Worm (Caenorhabditis elegans) whole organism, young adult: ENCODE data around the gene ctg-2.
A peak's percentile ranks its signal among the peaks of the same experiment; 100 is the strongest.

Experiments used
- B0035.1 ChIP-seq: sonication (generic microtip); optimal IDR thresholded peaks from 2 replicates; lab custom pipeline; 2016; ENCODE audit warnings: missing genetic modification characterization, mild to moderate bottlenecking, missing compliant biosample characterization, missing genotype, missing genetic modification reagents
- B0261.1 ChIP-seq: sonication (generic microtip); optimal IDR thresholded peaks from 2 replicates; lab custom pipeline; 2016; ENCODE audit warnings: mild to moderate bottlenecking, missing genetic modification characterization, moderate library complexity, missing compliant biosample characterization
- B0336.3 ChIP-seq: fragments of 200-800 bp; sonication (Bioruptor generic); IDR thresholded peaks from 2 replicates; pipeline ENCODE4 v1.3.6; 2022; ENCODE audit warnings: missing genetic modification characterization, missing compliant biosample characterization
- C17E4.6 ChIP-seq: fragments of 200-800 bp; sonication (Bioruptor generic); IDR thresholded peaks from 2 replicates; pipeline ENCODE4 v1.3.6; 2022; ENCODE audit warnings: missing genetic modification reagents, missing genetic modification characterization, missing compliant biosample characterization
- F10E7.11 ChIP-seq: sonication (generic microtip); optimal IDR thresholded peaks from 2 replicates; lab custom pipeline; 2017; ENCODE audit warnings: mild to moderate bottlenecking, missing genetic modification characterization, moderate library complexity, missing compliant biosample characterization
- F23B12.7 ChIP-seq: sonication (generic microtip); optimal IDR thresholded peaks from 2 replicates; lab custom pipeline; 2017; ENCODE audit warnings: missing genetic modification characterization, mild to moderate bottlenecking, missing compliant biosample characterization, antibody characterized with exemption, moderate library complexity; ENCODE audit not compliant: insufficient read depth
- F52B5.7 ChIP-seq: sonication (generic microtip); optimal IDR thresholded peaks from 2 replicates; lab custom pipeline; 2016; ENCODE audit warnings: mild to moderate bottlenecking, missing genetic modification characterization, missing compliant biosample characterization
- T07F8.4 ChIP-seq: sonication (generic microtip); optimal IDR thresholded peaks from 2 replicates; lab custom pipeline; 2016; ENCODE audit warnings: mild to moderate bottlenecking, missing genetic modification characterization, moderate library complexity, missing compliant biosample characterization
- Y53F4B.3 ChIP-seq: fragments of 200-800 bp; sonication (Bioruptor generic); IDR thresholded peaks from 2 replicates; pipeline ENCODE4 v1.3.6; 2022; ENCODE audit warnings: missing genetic modification reagents, missing genetic modification characterization, missing compliant biosample characterization
- aptf-3 ChIP-seq: fragments of 200-800 bp; sonication (Bioruptor generic); IDR thresholded peaks from 2 replicates; pipeline ENCODE4 v1.3.6; 2022; ENCODE audit warnings: missing genetic modification characterization, missing compliant biosample characterization
- atf-7 ChIP-seq: sonication (generic microtip); optimal IDR thresholded peaks from 2 replicates; lab custom pipeline; 2017; ENCODE audit warnings: mild to moderate bottlenecking, missing genetic modification characterization, missing compliant biosample characterization
- athp-1 ChIP-seq: sonication (generic microtip); optimal IDR thresholded peaks from 2 replicates; lab custom pipeline; 2017; ENCODE audit warnings: mild to moderate bottlenecking, missing genetic modification characterization, missing compliant biosample characterization
- attf-5 ChIP-seq: fragments of 200-800 bp; sonication (Bioruptor generic); optimal IDR thresholded peaks from 2 replicates; lab custom pipeline; 2018; ENCODE audit warnings: mild to moderate bottlenecking, missing genetic modification characterization, missing compliant biosample characterization
- cebp-2 ChIP-seq: fragments of 200-800 bp; sonication (Bioruptor generic); IDR thresholded peaks from 2 replicates; pipeline ENCODE4 v1.3.6; 2022; ENCODE audit warnings: missing genetic modification characterization, missing compliant biosample characterization
- ceh-79 ChIP-seq: sonication (generic microtip); optimal IDR thresholded peaks from 2 replicates; lab custom pipeline; 2017; ENCODE audit warnings: mild to moderate bottlenecking, missing genetic modification characterization, missing compliant biosample characterization
- ceh-91 ChIP-seq: fragments of 200-800 bp; sonication (Bioruptor generic); IDR thresholded peaks from 2 replicates; pipeline ENCODE4 v1.3.6; 2022; ENCODE audit warnings: missing genetic modification reagents, missing genetic modification characterization, missing compliant biosample characterization
- dox-1 ChIP-seq: fragments of 200-800 bp; sonication (Bioruptor generic); IDR thresholded peaks from 2 replicates; pipeline ENCODE4 v1.3.6; 2022; ENCODE audit warnings: missing genetic modification reagents, missing genetic modification characterization, missing compliant biosample characterization
- dpff-1 ChIP-seq: sonication (generic microtip); optimal IDR thresholded peaks from 2 replicates; lab custom pipeline; 2017; ENCODE audit warnings: mild to moderate bottlenecking, missing genetic modification characterization, missing compliant biosample characterization
- ekl-4 ChIP-seq: fragments of 200-800 bp; sonication (Bioruptor generic); IDR thresholded peaks from 2 replicates; pipeline ENCODE4 v1.3.6; 2022; ENCODE audit warnings: missing genetic modification reagents, missing genetic modification characterization, missing compliant biosample characterization
- ets-4 ChIP-seq: fragments of 200-800 bp; sonication (Bioruptor generic); optimal IDR thresholded peaks from 2 replicates; lab custom pipeline; 2018; ENCODE audit warnings: mild to moderate bottlenecking, missing genetic modification characterization, missing compliant biosample characterization
- gei-17 ChIP-seq: fragments of 200-800 bp; sonication (Bioruptor generic); optimal IDR thresholded peaks from 2 replicates; lab custom pipeline; 2018; ENCODE audit warnings: mild to moderate bottlenecking, missing genetic modification characterization, missing compliant biosample characterization
- hlh-12 ChIP-seq: sonication (generic microtip); optimal IDR thresholded peaks from 2 replicates; lab custom pipeline; 2016; ENCODE audit warnings: missing genetic modification characterization, missing compliant biosample characterization
- hsf-1 ChIP-seq: fragments of 200-800 bp; sonication (Bioruptor generic); IDR thresholded peaks from 2 replicates; pipeline ENCODE4 v1.3.6; 2022; ENCODE audit warnings: missing genetic modification reagents, missing genetic modification characterization, missing compliant biosample characterization
- lir-1 ChIP-seq: fragments of 200-800 bp; sonication (Bioruptor generic); conservative IDR thresholded peaks from 2 replicates; pipeline ENCODE4 v1.3.6; 2022; ENCODE audit warnings: missing genetic modification reagents, missing genetic modification characterization, missing compliant biosample characterization
- lsy-27 ChIP-seq: sonication (generic microtip); optimal IDR thresholded peaks from 2 replicates; lab custom pipeline; 2017; ENCODE audit warnings: missing genetic modification characterization, mild to moderate bottlenecking, missing compliant biosample characterization, antibody characterized with exemption, missing genotype, borderline replicate concordance; ENCODE audit not compliant: insufficient read depth
- madf-3 ChIP-seq: fragments of 200-800 bp; sonication (Bioruptor generic); IDR thresholded peaks from 2 replicates; pipeline ENCODE4 v1.3.6; 2022; ENCODE audit warnings: missing genetic modification reagents, missing genetic modification characterization, missing compliant biosample characterization
- nhr-179 ChIP-seq: sonication (generic microtip); optimal IDR thresholded peaks from 2 replicates; lab custom pipeline; 2016; ENCODE audit warnings: mild to moderate bottlenecking, missing genetic modification characterization, missing compliant biosample characterization
- nhr-80 ChIP-seq: sonication (generic microtip); optimal IDR thresholded peaks from 2 replicates; lab custom pipeline; 2016; ENCODE audit warnings: missing genetic modification characterization, missing compliant biosample characterization
- nhr-90 ChIP-seq: sonication (generic microtip); optimal IDR thresholded peaks from 2 replicates; lab custom pipeline; 2016; ENCODE audit warnings: missing genotype, mild to moderate bottlenecking, missing genetic modification characterization, missing compliant biosample characterization
- sdz-38 ChIP-seq: sonication (generic microtip); optimal IDR thresholded peaks from 2 replicates; lab custom pipeline; 2016; ENCODE audit warnings: missing genotype, missing genetic modification characterization, missing compliant biosample characterization
- snpc-1.3 ChIP-seq: sonication (generic microtip); optimal IDR thresholded peaks from 2 replicates; lab custom pipeline; 2017; ENCODE audit warnings: missing genetic modification characterization, mild to moderate bottlenecking, missing compliant biosample characterization, antibody characterized with exemption, moderate library complexity, missing genotype, missing genetic modification reagents; ENCODE audit not compliant: insufficient read depth
- snpc-3.4 ChIP-seq: sonication (generic microtip); optimal IDR thresholded peaks from 2 replicates; lab custom pipeline; 2017; ENCODE audit warnings: missing genetic modification characterization, mild to moderate bottlenecking, missing compliant biosample characterization, antibody characterized with exemption, moderate library complexity, missing genotype, missing genetic modification reagents
- ztf-26 ChIP-seq: sonication (generic microtip); optimal IDR thresholded peaks from 2 replicates; lab custom pipeline; 2017; ENCODE audit warnings: missing genetic modification characterization, missing compliant biosample characterization
- ztf-6 ChIP-seq: fragments of 200-800 bp; sonication (Bioruptor generic); IDR thresholded peaks from 2 replicates; pipeline ENCODE4 v1.3.6; 2022; ENCODE audit warnings: missing genetic modification reagents, missing genetic modification characterization, missing compliant biosample characterization

ctg-2 gene

ce11 chrII:8514729-8515128 is at the start of gene ctg-2:
Gene ctg-2, plus strand, starts transcription at chrII:8515054.
- TF ChIP-seq nhr-80 (tag; lab: Kevin White, UChicago): peak; percentile 78
- TF ChIP-seq athp-1 (tag; lab: Kevin White, UChicago): no peak

ce11 chrII:8466874-8467273 is 48.0 kb upstream of the ctg-2 start, which contains the start of gene F22B5.10:
Gene F22B5.10, plus strand, starts transcription at chrII:8467174.
- TF ChIP-seq snpc-3.4 (tag; lab: Kevin White, UChicago) (peak; percentile 20), nhr-80 (tag; lab: Kevin White, UChicago) (no peak)

- TF ChIP-seq Y53F4B.3 (GFP tag; lab: Robert Waterston, UW) (no peak), hsf-1 (GFP tag; lab: Robert Waterston, UW) (0 out of 2 replicates have a peak, but pooled peaks have one; percentile 50)
These were observed 47.0 kb upstream of the ctg-2 start, which contains the start of gene M05D6.2 for ce11 chrII:8467809-8468208. Gene M05D6.2, plus strand, starts transcription at chrII:8468109.

ce11 chrII:8471139-8471538 is 43.7 kb upstream of the ctg-2 start, which contains the start of gene M05D6.8:
Gene M05D6.8, minus strand, starts transcription at chrII:8471239.
- TF ChIP-seq ets-4 (GFP tag; lab: Kevin White, UChicago) (no peak), ceh-91 (GFP tag; lab: Robert Waterston, UW) (no peak), nhr-80 (tag; lab: Kevin White, UChicago) (no peak)
- TF ChIP-seq, all 124 proteins: peak for 0

- no peak for TF ChIP-seq nhr-179 (tag; lab: Kevin White, UChicago)
- no peak for TF ChIP-seq B0336.3
- TF ChIP-seq F23B12.7 (tag; lab: Kevin White, UChicago): no peak
- no peak for TF ChIP-seq madf-3 (GFP tag; lab: Robert Waterston, UW)
- no peak for TF ChIP-seq ekl-4 (GFP tag; lab: Robert Waterston, UW)
- TF ChIP-seq cebp-2 (GFP tag; lab: Robert Waterston, UW): no peak
- no peak for TF ChIP-seq C17E4.6 (GFP tag; lab: Robert Waterston, UW)
- no peak for TF ChIP-seq attf-5 (GFP tag; lab: Kevin White, UChicago)
- no peak for TF ChIP-seq sdz-38 (tag; lab: Kevin White, UChicago)
- no peak for TF ChIP-seq dox-1
- no peak for TF ChIP-seq lir-1 (GFP tag; lab: Robert Waterston, UW)
These were observed 41.9 kb upstream of the ctg-2 start for ce11 chrII:8472916-8473315.

- TF ChIP-seq ceh-79 (tag; lab: Kevin White, UChicago) (no peak), aptf-3 (no peak), snpc-1.3 (no peak), nhr-90 (tag; lab: Kevin White, UChicago) (no peak), lsy-27 (no peak), B0261.1 (tag; lab: Kevin White, UChicago) (no peak), hsf-1 (GFP tag; lab: Robert Waterston, UW) (no peak), ets-4 (GFP tag; lab: Kevin White, UChicago) (no peak), T07F8.4 (no peak), ztf-6 (no peak), atf-7 (tag; lab: Kevin White, UChicago) (no peak), F52B5.7 (tag; lab: Kevin White, UChicago) (no peak), F10E7.11 (tag; lab: Kevin White, UChicago) (no peak), hlh-12 (no peak), gei-17 (GFP tag; lab: Kevin White, UChicago) (no peak), ztf-26 (tag; lab: Kevin White, UChicago) (no peak), dpff-1 (tag; lab: Kevin White, UChicago) (no peak), B0035.1 (tag; lab: Kevin White, UChicago) (no peak)
These were observed 39.5 kb upstream of the ctg-2 start, which contains the start of the genes M05D6.1 and M05D6.3 for ce11 chrII:8475306-8475822. Gene M05D6.1, minus strand, starts transcription at chrII:8475406. Gene M05D6.3, plus strand, starts transcription at chrII:8475772.
